Worm (Caenorhabditis elegans) whole organism, late embryonic: Measurements from ENCODE around the gene C34D4.4.

Experiments used
- ceh-30 ChIP-seq: fragments of 150-350 bp; optimal IDR thresholded peaks from 2 replicates; lab custom pipeline; 2014; ENCODE audit warnings: missing biosample characterization, missing genetic modification characterization
- dmd-4 ChIP-seq: sonication (generic microtip); optimal IDR thresholded peaks from 2 replicates; lab custom pipeline; 2016; ENCODE audit warnings: borderline replicate concordance, missing genetic modification characterization, missing compliant biosample characterization
- fkh-10 ChIP-seq: fragments of 150-350 bp; optimal IDR thresholded peaks from 2 replicates; lab custom pipeline; 2014; ENCODE audit warnings: missing biosample characterization, missing genetic modification reagents, missing genetic modification characterization
- nfya-1 ChIP-seq: sonication (generic microtip); optimal IDR thresholded peaks from 2 replicates; lab custom pipeline; 2017; ENCODE audit warnings: missing genetic modification characterization, mild to moderate bottlenecking, missing compliant biosample characterization, antibody characterized with exemption, moderate library complexity
- pat-9 ChIP-seq: fragments of 200-800 bp; sonication (Bioruptor generic); optimal IDR thresholded peaks from 2 replicates; lab custom pipeline; 2018; ENCODE audit warnings: mild to moderate bottlenecking, missing genetic modification characterization, moderate library complexity, missing compliant biosample characterization
- pha-4 ChIP-seq: fragments of 150-350 bp; optimal IDR thresholded peaks from 2 replicates; lab custom pipeline; 2018; ENCODE audit warnings: missing biosample characterization, missing genetic modification reagents, missing genetic modification characterization
- sox-2 ChIP-seq: fragments of 200-800 bp; sonication (Bioruptor generic); IDR thresholded peaks from 2 replicates; pipeline ENCODE4 v1.3.6; 2022; ENCODE audit warnings: missing genetic modification reagents, missing genetic modification characterization, missing compliant biosample characterization

- no peak for TF ChIP-seq ceh-30 (tag; lab: Kevin White, UChicago)
- TF ChIP-seq sox-2 (GFP tag; lab: Robert Waterston, UW): no peak
- no peak for TF ChIP-seq nfya-1 (tag; lab: Kevin White, UChicago)
- no peak for TF ChIP-seq pha-4
- no peak for TF ChIP-seq pat-9 (tag; lab: Kevin White, UChicago)
- no peak for TF ChIP-seq fkh-10 (GFP tag; lab: Kevin White, UChicago)
- TF ChIP-seq dmd-4 (tag; lab: Kevin White, UChicago): no peak
Observed at ce11 chrIV:7188528-7189422, 39.6 kb downstream of the C34D4.4 start, which contains the start of gene srlf-7.
